Fruit fly (Drosophila melanogaster): Measurements from ENCODE around the gene CASK.

Gene CASK

dm6 chr3R:21834234-21835070, 12.0 kb upstream of the CASK start (continued):
- no peak for TF ChIP-seq CG8281 (tag; optimal IDR thresholded peaks at IDR 0.05)
- TF ChIP-seq vnd (GFP tag; IDR thresholded peaks at IDR 0.05; ENCODE audit: partially characterized antibody) = no peak
- TF ChIP-seq CG3407 (GFP tag; optimal IDR thresholded peaks at IDR 0.05) = peak; percentile 39
- TF ChIP-seq CG14710 (tag; optimal IDR thresholded peaks at IDR 0.05) = peak; percentile 2
- no peak for TF ChIP-seq Elba2 (GFP tag; optimal IDR thresholded peaks at IDR 0.05)
- TF ChIP-seq Hsf (GFP tag; optimal IDR thresholded peaks at IDR 0.05) = peak; percentile 20
- peak; percentile 14 for TF ChIP-seq CG8924 (tag; optimal IDR thresholded peaks at IDR 0.05)
- no peak for TF ChIP-seq Hr39 (optimal IDR thresholded peaks at IDR 0.05)
- no peak for TF ChIP-seq lmd (GFP tag; IDR thresholded peaks at IDR 0.05)
- TF ChIP-seq Vsx1 (GFP tag; optimal IDR thresholded peaks at IDR 0.05) = no peak
- no peak for TF ChIP-seq gro (GFP tag; optimal IDR thresholded peaks at IDR 0.05)
- no peak for TF ChIP-seq CG15514 (GFP tag; optimal IDR thresholded peaks at IDR 0.05)
- TF ChIP-seq h (optimal IDR thresholded peaks at IDR 0.05) = no peak
- peak; percentile 25 for TF ChIP-seq phol (tag; optimal IDR thresholded peaks at IDR 0.05)
- no peak for TF ChIP-seq CG12744 (GFP tag; optimal IDR thresholded peaks at IDR 0.05)
- TF ChIP-seq Taf1 (GFP tag; IDR thresholded peaks at IDR 0.05) = no peak
- no peak for TF ChIP-seq Sry-δ (GFP tag; optimal IDR thresholded peaks at IDR 0.05)
- TF ChIP-seq CG8359 (GFP tag; optimal IDR thresholded peaks at IDR 0.05; ENCODE audit: borderline replicate concordance) = no peak
- no peak for TF ChIP-seq CG12299 (tag; optimal IDR thresholded peaks at IDR 0.05)
- peak; percentile 29 for TF ChIP-seq CG15601 (tag; optimal IDR thresholded peaks at IDR 0.05)
- TF ChIP-seq Hmr (GFP tag; optimal IDR thresholded peaks at IDR 0.05) = no peak
- no peak for TF ChIP-seq salm (tag; optimal IDR thresholded peaks at IDR 0.05)
- no peak for TF ChIP-seq CG14667 (GFP tag; IDR thresholded peaks at IDR 0.05)
- TF ChIP-seq CG13123 (GFP tag; optimal IDR thresholded peaks at IDR 0.05) = no peak
- no peak for TF ChIP-seq bab2 (GFP tag; optimal IDR thresholded peaks at IDR 0.05)
- no peak for TF ChIP-seq CG10274 (GFP tag; optimal IDR thresholded peaks at IDR 0.05)
- no peak for TF ChIP-seq mld (GFP tag; IDR thresholded peaks at IDR 0.05; ENCODE audit: partially characterized antibody)
- no peak for TF ChIP-seq E2f1 (GFP tag; IDR thresholded peaks at IDR 0.05)
- 0 out of 2 replicates have a peak, but pooled peaks have one; percentile 10 for TF ChIP-seq HLH3B (GFP tag; IDR thresholded peaks at IDR 0.05)
- peak; percentile 15 for TF ChIP-seq CG13775 (GFP tag; optimal IDR thresholded peaks at IDR 0.05)
- no peak for TF ChIP-seq hkb (optimal IDR thresholded peaks at IDR 0.05)
- TF ChIP-seq hkb (GFP tag; IDR thresholded peaks at IDR 0.05) = no peak
- no peak for TF ChIP-seq repo (GFP tag; optimal IDR thresholded peaks at IDR 0.05)
- TF ChIP-seq CG10959 (GFP tag; IDR thresholded peaks at IDR 0.05) = no peak
- no peak for TF ChIP-seq zfh2 (GFP tag; optimal IDR thresholded peaks at IDR 0.05)
- TF ChIP-seq fru (optimal IDR thresholded peaks at IDR 0.05) = no peak
- TF ChIP-seq chinmo (GFP tag; IDR thresholded peaks at IDR 0.05; ENCODE audit: partially characterized antibody) = 0 out of 4 replicates have a peak, but pooled peaks have one; percentile 26
- peak; percentile 83 for TF ChIP-seq dmrt11E (tag; optimal IDR thresholded peaks at IDR 0.05)
- TF ChIP-seq D19A (tag; optimal IDR thresholded peaks at IDR 0.05) = peak; percentile 32
- no peak for TF ChIP-seq CG8478 (optimal IDR thresholded peaks at IDR 0.05)
- no peak for TF ChIP-seq YL-1 (GFP tag; optimal IDR thresholded peaks at IDR 0.05)
- no peak for TF ChIP-seq crc (GFP tag; optimal IDR thresholded peaks at IDR 0.05)
- TF ChIP-seq CG14050 (GFP tag; IDR thresholded peaks at IDR 0.05) = no peak
- TF ChIP-seq CG3065 (GFP tag; optimal IDR thresholded peaks at IDR 0.05) = no peak
- TF ChIP-seq rib (GFP tag; IDR thresholded peaks at IDR 0.05) = no peak
- no peak for TF ChIP-seq CG12155 (GFP tag; optimal IDR thresholded peaks at IDR 0.05)
- no peak for TF ChIP-seq Side (GFP tag; optimal IDR thresholded peaks at IDR 0.05)
- TF ChIP-seq sens (GFP tag) = no peak
- no peak for TF ChIP-seq sug (tag; optimal IDR thresholded peaks at IDR 0.05)
- no peak for TF ChIP-seq p53 (GFP tag; optimal IDR thresholded peaks at IDR 0.05)
- no peak for TF ChIP-seq CG43689 (GFP tag; IDR thresholded peaks at IDR 0.05)
- no peak for TF ChIP-seq CG7745 (tag; optimal IDR thresholded peaks at IDR 0.05)
